Worm (Caenorhabditis elegans) whole organism, mixed stage, embryonic: ENCODE results near the gene sra-2.

ENCODE experiments used
- ceh-39 ChIP-seq: fragments of 150-350 bp; optimal IDR thresholded peaks from 2 replicates; lab custom pipeline; 2014; ENCODE audit warnings: missing biosample characterization, missing genetic modification characterization
- ham-2 ChIP-seq: fragments of 200-800 bp; sonication (Bioruptor generic); optimal IDR thresholded peaks from 2 replicates; lab custom pipeline; 2018; ENCODE audit warnings: mild to moderate bottlenecking, missing genetic modification characterization, missing compliant biosample characterization
- lin-13 ChIP-seq: fragments of 150-350 bp; optimal IDR thresholded peaks from 2 replicates; lab custom pipeline; 2014; ENCODE audit warnings: missing biosample characterization, missing genetic modification characterization
- lsy-2 ChIP-seq: fragments of 150-350 bp; optimal IDR thresholded peaks from 2 replicates; lab custom pipeline; 2014; ENCODE audit warnings: missing biosample characterization, missing genetic modification characterization
- mab-5 ChIP-seq: fragments of 150-350 bp; optimal IDR thresholded peaks from 2 replicates; lab custom pipeline; 2014; ENCODE audit warnings: missing biosample characterization, missing genetic modification characterization
- nhr-12 ChIP-seq: fragments of 150-350 bp; optimal IDR thresholded peaks from 2 replicates; lab custom pipeline; 2014; ENCODE audit warnings: missing biosample characterization, missing genetic modification characterization
- nhr-237 ChIP-seq: fragments of 150-350 bp; optimal IDR thresholded peaks from 2 replicates; lab custom pipeline; 2014; ENCODE audit warnings: missing biosample characterization, missing genetic modification characterization
- nhr-28 ChIP-seq: fragments of 150-350 bp; optimal IDR thresholded peaks from 2 replicates; lab custom pipeline; 2014; ENCODE audit warnings: missing biosample characterization, missing genetic modification characterization
- nhr-76 ChIP-seq: sonication (generic microtip); optimal IDR thresholded peaks from 2 replicates; lab custom pipeline; 2017; ENCODE audit warnings: missing biosample characterization, missing genetic modification characterization
- unc-62 ChIP-seq: fragments of 150-350 bp; optimal IDR thresholded peaks from 2 replicates; lab custom pipeline; 2014; ENCODE audit warnings: missing biosample characterization, missing genetic modification reagents, missing genetic modification characterization
- zip-8 ChIP-seq: fragments of 150-350 bp; optimal IDR thresholded peaks from 2 replicates; lab custom pipeline; 2014; ENCODE audit warnings: missing biosample characterization, missing genetic modification characterization
- ztf-11 ChIP-seq: fragments of 150-350 bp; optimal IDR thresholded peaks from 2 replicates; lab custom pipeline; 2014; ENCODE audit warnings: missing biosample characterization, missing genetic modification characterization

DNA sequence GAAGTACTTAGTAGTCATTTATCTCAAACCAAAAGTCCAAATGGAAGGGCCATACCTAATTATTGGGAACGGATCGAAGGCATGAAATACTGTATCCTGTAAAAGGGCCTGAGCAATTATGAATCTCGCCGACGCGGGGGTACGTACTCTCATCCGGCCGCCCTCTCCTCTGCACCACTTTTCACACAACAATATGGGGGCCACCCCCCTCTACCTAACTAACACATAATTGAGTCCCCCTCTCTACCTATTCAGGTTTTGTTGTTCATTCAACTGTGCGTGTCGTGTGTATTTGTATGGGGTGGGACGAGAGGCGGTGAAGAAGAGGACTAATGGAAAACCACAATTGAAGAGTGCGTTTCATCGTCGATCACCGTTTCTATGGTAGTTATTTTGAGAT, 45.8 kb downstream of the sra-2 start:
- no peak for TF ChIP-seq unc-62 (GFP tag; lab: Kevin White, UChicago)
- no peak for TF ChIP-seq ceh-39 (tag; lab: Kevin White, UChicago)
- peak; percentile 12 for TF ChIP-seq ham-2
- no peak for TF ChIP-seq mab-5 (tag; lab: Kevin White, UChicago)
- no peak for TF ChIP-seq nhr-76 (tag; lab: Kevin White, UChicago)
- no peak for TF ChIP-seq lin-13 (tag; lab: Kevin White, UChicago)
- no peak for TF ChIP-seq lsy-2 (tag; lab: Kevin White, UChicago)
- TF ChIP-seq nhr-237 (tag; lab: Kevin White, UChicago): no peak
- TF ChIP-seq zip-8 (tag; lab: Kevin White, UChicago): no peak
- no peak for TF ChIP-seq nhr-28 (tag; lab: Kevin White, UChicago)
- no peak for TF ChIP-seq ztf-11 (tag; lab: Kevin White, UChicago)
- no peak for TF ChIP-seq nhr-12 (tag; lab: Kevin White, UChicago)
